Fruit fly (Drosophila melanogaster) whole organism: ENCODE results near the gene cpx.

Experiments
- CG8478 ChIP-seq: fragments of >200 bp; optimal IDR thresholded peaks from 2 replicates; lab custom pipeline; 2018; ENCODE audit warnings: inconsistent platforms
- Dll ChIP-seq: fragments of >200 bp; optimal IDR thresholded peaks from 2 replicates; lab custom pipeline; 2017
- EcR ChIP-seq, 2 experiments: fragments of >200 bp; optimal IDR thresholded peaks; 2 replicates each; lab custom pipeline; 2017; ENCODE audit warnings: missing biosample characterization in 2 of 2, missing genetic modification characterization in 2 of 2, missing genetic modification reagents in 2 of 2
- pan ChIP-seq: fragments of >200 bp; optimal IDR thresholded peaks from 2 replicates; lab custom pipeline; 2017
- psq ChIP-seq: fragments of >200 bp; optimal IDR thresholded peaks from 2 replicates; lab custom pipeline; 2017
- usp ChIP-seq: fragments of >200 bp; optimal IDR thresholded peaks from 2 replicates; lab custom pipeline; 2017; ENCODE audit warnings: missing biosample characterization, missing genetic modification characterization, mixed read lengths

cpx gene

DNA sequence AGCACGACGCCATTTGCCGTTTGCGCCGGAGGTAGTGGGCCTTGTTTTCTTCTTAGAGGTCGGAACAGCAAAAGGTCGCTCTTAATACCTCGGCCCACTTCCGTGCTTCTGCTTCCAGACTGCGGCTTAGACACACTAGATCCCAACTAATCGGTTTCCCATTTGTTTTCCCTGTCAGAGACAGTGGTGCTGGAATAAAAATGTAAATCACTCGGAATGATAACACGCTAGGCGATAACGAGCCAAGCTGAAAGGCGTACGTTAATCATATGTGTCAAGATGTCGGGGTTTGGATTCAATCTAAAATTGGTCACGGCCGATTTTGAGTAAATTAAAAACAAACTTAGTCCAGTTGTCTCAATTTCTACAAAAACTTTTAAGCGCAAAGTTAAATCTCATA is 14.7 kb downstream of the cpx start, which contains the start of gene Nepl11:
TSS of gene Nepl11 (minus strand) at position 152 of the 400 bp plus-strand sequence.
- no peak for TF ChIP-seq EcR (GFP tag; optimal IDR thresholded peaks at IDR 0.05; lab: Kevin White, UChicago)
- no peak for TF ChIP-seq CG8478 (lab: Kevin White, UChicago)
- no peak for TF ChIP-seq psq (lab: Kevin White, UChicago)
- no peak for TF ChIP-seq usp (GFP tag; lab: Kevin White, UChicago)
- TF ChIP-seq pan (lab: Kevin White, UChicago) = no peak
- no peak for TF ChIP-seq Dll

DNA sequence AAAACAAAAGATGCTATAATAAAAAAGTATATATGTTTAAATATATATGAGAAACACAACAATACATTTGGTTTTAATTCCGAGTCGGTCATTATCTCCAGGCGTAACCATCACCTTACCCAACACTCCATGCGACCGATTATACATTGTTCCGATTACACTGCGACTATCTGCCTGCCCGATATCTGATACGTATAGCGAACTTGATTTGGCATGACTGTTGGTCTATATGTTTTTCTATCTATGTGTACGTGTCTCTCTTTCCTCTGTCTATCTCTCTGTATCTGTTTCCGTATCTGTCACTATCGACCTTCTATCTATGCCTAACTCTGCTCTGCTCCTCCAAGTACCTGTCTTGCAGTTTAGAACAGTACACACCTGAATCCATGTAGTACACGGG is 21.5 kb downstream of the cpx start:
- no peak for TF ChIP-seq psq (lab: Kevin White, UChicago)
- TF ChIP-seq EcR (GFP tag; optimal IDR thresholded peaks at IDR 0.05; lab: Kevin White, UChicago) = no peak
- no peak for TF ChIP-seq pan (lab: Kevin White, UChicago)
- no peak for TF ChIP-seq usp (GFP tag; lab: Kevin White, UChicago)
- TF ChIP-seq Dll = no peak
- no peak for TF ChIP-seq CG8478 (lab: Kevin White, UChicago)

DNA sequence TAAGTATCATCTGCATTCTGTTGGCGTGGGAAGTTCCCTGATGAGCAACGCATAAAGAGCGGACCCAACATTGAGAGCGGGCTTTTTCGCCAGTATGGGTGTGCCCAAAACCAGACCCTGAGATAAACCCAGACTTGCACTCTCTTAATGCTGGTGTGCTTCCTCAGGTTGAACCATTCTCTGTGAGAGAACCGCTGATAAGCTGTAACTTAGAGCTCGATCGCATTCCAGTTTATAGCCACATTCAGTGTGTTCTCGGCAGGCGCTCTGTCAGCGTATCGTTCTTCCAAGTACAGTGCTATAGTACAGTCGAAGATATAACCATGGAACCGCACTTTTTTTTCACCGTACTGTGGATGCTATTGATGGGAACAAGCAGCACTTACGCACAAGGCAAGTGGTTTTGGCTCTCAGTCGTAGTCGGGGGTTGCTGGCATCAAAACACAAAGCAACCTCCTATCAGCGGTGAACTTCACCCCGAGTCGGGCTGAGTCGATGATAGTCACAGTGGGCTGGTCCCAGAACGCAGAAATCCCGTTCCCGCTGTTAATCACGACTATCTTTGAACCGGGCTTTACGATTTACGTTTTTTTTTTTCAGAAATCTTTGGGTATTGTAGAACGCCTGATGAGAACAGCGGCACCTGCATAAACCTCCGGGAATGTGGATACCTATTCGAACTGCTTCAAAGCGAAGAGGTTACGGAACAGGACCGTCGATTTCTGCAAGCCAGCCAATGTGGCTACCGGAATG is 27.8 kb downstream of the cpx start, which contains the start of gene MP1:
TSS of gene MP1 (plus strand) at position 245 of the 753 bp plus-strand sequence.
- TF ChIP-seq pan (lab: Kevin White, UChicago) (no peak), CG8478 (lab: Kevin White, UChicago) (no peak), EcR (GFP tag; optimal IDR thresholded peaks at IDR 0.05; lab: Kevin White, UChicago) (no peak)

DNA sequence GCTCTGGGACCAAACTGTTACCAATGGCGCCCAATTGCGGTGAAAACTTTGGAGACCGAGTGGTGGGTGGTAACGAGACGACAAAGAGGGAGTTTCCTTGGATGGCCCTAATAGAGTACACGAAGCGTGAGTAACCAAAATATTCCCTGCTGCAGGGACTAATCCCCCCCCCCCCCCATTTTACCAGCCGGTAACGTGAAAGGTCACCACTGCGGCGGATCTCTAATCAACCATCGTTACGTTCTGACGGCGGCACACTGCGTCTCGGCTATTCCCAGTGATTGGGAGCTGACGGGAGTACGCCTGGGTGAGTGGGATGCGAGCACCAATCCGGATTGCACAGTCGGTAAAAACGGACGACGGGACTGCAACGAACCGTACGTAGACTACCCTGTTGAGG is 28.7 kb downstream of the cpx start:
- no peak for TF ChIP-seq psq (lab: Kevin White, UChicago)
- no peak for TF ChIP-seq CG8478 (lab: Kevin White, UChicago)
- no peak for TF ChIP-seq pan (lab: Kevin White, UChicago)
- TF ChIP-seq Dll = no peak
- no peak for TF ChIP-seq EcR (GFP tag; optimal IDR thresholded peaks at IDR 0.05; lab: Kevin White, UChicago)

DNA sequence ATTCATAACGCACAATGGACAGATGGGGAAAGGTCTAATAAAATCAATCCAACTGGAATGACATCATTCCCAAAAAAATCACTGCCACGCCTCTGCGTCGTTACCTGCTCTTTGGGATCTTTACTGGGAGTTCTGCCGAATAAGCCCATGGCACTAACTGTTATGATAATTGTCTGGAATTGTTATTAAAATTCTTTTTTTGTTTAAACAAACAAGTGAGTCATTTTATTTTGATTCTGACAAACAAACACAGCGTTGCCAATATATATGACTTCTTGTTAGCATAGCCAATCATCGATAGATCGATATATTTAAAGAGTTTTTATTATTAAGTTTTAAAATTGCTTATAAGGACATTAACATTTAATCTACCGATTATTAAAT is 30.7 kb downstream of the cpx start, which contains the start of gene Vps24:
TSS of gene Vps24 (minus strand) at position 265 of the 384 bp plus-strand sequence.
- no peak for TF ChIP-seq usp (GFP tag; lab: Kevin White, UChicago)
- no peak for TF ChIP-seq CG8478 (lab: Kevin White, UChicago)
- TF ChIP-seq psq (lab: Kevin White, UChicago) = no peak

DNA sequence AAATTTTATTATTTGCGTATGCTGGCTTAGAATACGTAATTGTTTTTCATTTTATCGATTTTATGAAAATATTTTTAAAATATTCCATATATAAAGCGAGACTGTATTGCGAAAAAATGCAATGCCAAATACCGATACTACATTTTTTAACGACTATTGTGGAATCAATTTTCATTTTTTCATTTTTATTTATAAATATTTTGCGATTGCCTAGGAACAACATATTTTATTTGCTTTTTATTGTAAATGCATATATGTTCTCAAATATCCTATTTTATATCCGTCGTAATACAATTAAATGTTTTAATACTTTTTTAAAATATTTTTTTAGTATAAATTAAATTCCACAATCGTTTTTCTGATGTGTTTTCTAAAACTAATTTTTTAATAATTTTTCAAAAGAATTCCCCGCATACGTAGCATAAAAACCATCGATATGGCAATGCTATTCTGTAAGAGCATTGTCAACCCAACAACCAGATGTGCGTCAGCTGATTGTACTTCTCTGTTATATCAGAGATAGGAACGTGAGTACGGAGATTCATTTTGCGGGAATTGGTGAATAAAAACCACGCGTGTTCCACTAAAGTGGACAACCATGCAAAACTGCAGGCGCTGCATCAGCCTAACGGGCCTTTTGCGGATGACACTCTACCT is 31.2 kb downstream of the cpx start, which contains the start of gene Suv3:
TSS of gene Suv3 (plus strand) at position 489 of the 657 bp plus-strand sequence.
- TF ChIP-seq usp (GFP tag; lab: Kevin White, UChicago) (no peak), psq (lab: Kevin White, UChicago) (no peak), EcR (GFP tag; optimal IDR thresholded peaks at IDR 0.05; lab: Kevin White, UChicago) (no peak), pan (lab: Kevin White, UChicago) (no peak), Dll (no peak), CG8478 (lab: Kevin White, UChicago) (no peak)

DNA sequence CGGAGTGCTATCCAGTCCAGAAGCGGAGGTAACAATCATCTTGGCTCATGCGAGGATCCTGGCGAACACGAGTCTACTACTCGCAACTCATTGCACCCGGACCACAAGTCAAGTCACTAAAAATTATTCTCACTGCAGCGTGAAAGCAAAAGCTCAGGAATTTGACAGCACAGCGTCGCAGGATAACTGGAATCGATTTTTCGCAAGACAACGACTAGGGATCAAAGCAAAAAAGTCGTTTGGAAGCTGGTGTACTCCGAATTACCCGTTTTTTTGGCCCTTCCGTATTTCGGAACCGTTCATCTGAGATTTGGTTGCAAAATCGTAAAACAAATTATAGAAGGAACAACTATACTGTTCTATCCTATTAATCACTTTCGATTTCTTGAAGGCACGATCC is 38.6 kb downstream of the cpx start:
- TF ChIP-seq usp (GFP tag; lab: Kevin White, UChicago) (no peak), EcR (GFP tag; optimal IDR thresholded peaks at IDR 0.05; lab: Kevin White, UChicago) (no peak), CG8478 (lab: Kevin White, UChicago) (no peak), pan (lab: Kevin White, UChicago) (no peak)

DNA sequence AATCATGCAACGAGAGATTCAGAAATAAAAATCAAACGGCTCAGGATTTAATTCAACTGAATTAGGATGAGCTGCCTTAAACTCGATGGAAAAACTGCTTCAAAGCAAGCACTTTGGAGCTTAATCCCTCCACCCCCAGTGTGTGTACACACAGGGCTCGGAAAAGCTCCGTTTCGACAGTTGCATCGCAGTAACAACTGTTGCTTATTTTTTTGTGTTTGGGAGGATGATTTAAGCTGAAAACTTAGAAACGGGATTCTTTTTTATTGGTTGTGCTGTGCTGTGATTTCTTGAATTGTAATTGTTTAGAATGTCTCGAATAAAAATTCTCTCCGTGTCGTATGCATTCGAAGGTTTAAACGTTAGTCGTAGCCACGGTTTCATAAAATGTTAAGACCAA is 39.0 kb downstream of the cpx start, which contains the start of gene Syt14:
TSS of gene Syt14 (minus strand) at position 71 of the 400 bp plus-strand sequence.
- TF ChIP-seq pan (lab: Kevin White, UChicago) (no peak), EcR (GFP tag; optimal IDR thresholded peaks at IDR 0.05; lab: Kevin White, UChicago) (no peak), usp (GFP tag; lab: Kevin White, UChicago) (no peak)

DNA sequence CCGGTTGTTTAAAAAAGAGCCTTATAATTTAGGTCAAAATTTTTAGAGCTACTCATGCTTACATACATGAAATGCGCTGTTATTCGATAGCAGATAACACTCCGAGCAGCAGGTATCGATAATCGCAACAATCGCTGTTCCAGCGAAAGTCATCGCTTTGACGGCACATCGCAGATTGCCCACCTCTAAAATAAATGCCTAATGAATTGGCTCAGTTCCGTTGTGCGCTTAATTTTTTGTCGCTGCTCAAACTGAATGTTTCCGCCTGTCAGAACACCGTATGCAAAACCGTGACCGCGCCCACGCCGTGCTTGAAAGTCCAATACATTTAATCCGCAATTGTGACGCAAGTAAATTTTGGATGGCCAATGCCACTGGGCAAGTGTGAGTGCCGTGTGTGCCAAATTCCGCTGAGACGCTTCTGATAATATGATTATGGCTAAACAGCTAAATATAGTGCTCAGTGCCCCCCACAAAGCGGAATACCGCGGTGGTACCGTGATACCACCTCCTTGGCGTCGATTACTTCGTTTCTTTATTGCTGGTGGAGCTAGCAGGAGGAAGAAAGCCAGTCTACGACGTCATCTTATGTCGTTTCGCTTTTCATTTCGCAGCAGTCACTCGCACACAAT is 39.6 kb downstream of the cpx start, which contains the start of gene CG9795:
TSS of gene CG9795 (plus strand) at position 177 of the 632 bp plus-strand sequence.
- no peak for TF ChIP-seq EcR (GFP tag; optimal IDR thresholded peaks at IDR 0.05; lab: Kevin White, UChicago)
- TF ChIP-seq psq (lab: Kevin White, UChicago) = no peak
- TF ChIP-seq usp (GFP tag; lab: Kevin White, UChicago) = no peak
- no peak for TF ChIP-seq pan (lab: Kevin White, UChicago)
- no peak for TF ChIP-seq CG8478 (lab: Kevin White, UChicago)
- TF ChIP-seq Dll = no peak

DNA sequence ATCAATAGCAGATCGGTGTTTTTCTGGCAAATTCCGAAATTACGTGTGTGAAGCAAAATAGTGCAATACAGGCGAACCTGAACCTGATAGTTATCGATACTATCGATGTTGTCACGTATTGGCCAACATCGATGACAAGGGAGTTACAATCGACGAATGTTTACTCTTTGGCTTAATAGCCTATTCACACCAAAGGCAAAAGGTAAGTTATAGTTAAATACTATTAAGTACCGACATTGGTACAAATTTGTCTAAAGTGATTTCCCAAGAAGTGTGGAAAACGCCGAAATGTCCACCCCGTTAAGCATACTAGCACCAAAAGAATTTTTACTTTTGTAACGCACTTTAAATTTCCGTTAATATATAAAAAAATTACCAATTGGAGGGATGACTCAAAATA is 53.9 kb downstream of the cpx start, which contains the start of gene CG9776:
TSS of gene CG9776 (minus strand) at position 108 of the 400 bp plus-strand sequence.
- TF ChIP-seq EcR (GFP tag; optimal IDR thresholded peaks at IDR 0.05; lab: Kevin White, UChicago) = no peak
- TF ChIP-seq pan (lab: Kevin White, UChicago) = no peak
- no peak for TF ChIP-seq usp (GFP tag; lab: Kevin White, UChicago)
- TF ChIP-seq Dll = no peak
- TF ChIP-seq psq (lab: Kevin White, UChicago) = no peak
- TF ChIP-seq CG8478 (lab: Kevin White, UChicago) = no peak

DNA sequence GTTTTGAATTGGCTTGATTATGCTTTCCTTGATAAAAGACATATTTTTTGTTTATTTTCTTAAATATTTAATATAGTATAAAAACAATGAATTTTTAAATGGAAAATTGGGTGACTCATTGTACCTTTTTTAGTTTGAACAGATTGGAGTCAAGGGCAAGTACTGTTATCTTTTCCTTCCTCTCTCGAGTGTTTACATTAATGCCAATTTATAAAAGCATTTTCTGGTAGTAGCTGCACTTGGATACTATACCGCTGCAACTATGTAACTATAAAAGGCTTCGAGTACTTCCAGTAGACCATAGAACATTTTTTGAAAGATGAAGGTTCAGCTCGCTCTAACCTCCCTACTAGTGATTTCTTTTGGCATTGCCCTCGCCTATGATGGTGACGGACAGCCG is 54.8 kb downstream of the cpx start, which contains the start of gene CG14645:
TSS of gene CG14645 (plus strand) at position 301 of the 400 bp plus-strand sequence.
- TF ChIP-seq psq (lab: Kevin White, UChicago) (no peak), usp (GFP tag; lab: Kevin White, UChicago) (no peak), pan (lab: Kevin White, UChicago) (no peak), EcR (GFP tag; optimal IDR thresholded peaks at IDR 0.05; lab: Kevin White, UChicago) (no peak), CG8478 (lab: Kevin White, UChicago) (no peak), Dll (no peak)
